Worm (Caenorhabditis elegans): Measurements from ENCODE around the gene F47B7.5.

F47B7.5 gene

DNA sequence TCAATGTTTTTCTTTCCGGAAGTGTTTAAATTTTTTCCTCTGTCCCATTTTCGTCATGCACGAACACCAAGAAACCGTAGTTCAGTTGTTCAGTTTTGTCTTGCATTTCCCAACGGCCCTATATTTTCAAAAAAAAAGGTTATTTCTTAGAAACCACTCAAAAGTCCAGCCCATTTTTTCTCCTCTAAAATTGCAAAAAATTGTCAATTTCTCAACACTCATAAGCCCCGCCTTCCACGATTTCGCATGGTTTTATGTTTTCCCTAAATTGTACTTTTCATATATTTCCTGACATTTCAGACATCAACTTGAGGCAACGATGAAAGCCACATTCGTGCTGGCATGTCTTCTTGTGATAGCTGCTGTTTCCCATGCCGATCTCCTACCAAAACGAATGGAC, 41.3 kb downstream of the F47B7.5 start, which contains the start of gene nlp-1:
nlp-1 (plus strand) TSS at position 301 of the 400 bp plus-strand sequence.
- TF ChIP-seq hlh-17 (GFP tag; optimal IDR thresholded peaks at IDR 0.05; ENCODE audit: borderline replicate concordance): no peak
- TF ChIP-seq aha-1 (tag; optimal IDR thresholded peaks at IDR 0.05): no peak
- TF ChIP-seq alr-1 (tag; optimal IDR thresholded peaks at IDR 0.05; ENCODE audit: borderline replicate concordance): no peak
- TF ChIP-seq pag-3 (tag; optimal IDR thresholded peaks at IDR 0.05; ENCODE audit: borderline replicate concordance, insufficient read depth): no peak
- TF ChIP-seq egl-27 (tag; optimal IDR thresholded peaks at IDR 0.05): no peak
- TF ChIP-seq nhr-237 (tag; optimal IDR thresholded peaks at IDR 0.05): no peak
- TF ChIP-seq unc-86 (tag; optimal IDR thresholded peaks at IDR 0.05): no peak
- TF ChIP-seq ceh-8 (GFP tag; optimal IDR thresholded peaks at IDR 0.05): no peak

DNA sequence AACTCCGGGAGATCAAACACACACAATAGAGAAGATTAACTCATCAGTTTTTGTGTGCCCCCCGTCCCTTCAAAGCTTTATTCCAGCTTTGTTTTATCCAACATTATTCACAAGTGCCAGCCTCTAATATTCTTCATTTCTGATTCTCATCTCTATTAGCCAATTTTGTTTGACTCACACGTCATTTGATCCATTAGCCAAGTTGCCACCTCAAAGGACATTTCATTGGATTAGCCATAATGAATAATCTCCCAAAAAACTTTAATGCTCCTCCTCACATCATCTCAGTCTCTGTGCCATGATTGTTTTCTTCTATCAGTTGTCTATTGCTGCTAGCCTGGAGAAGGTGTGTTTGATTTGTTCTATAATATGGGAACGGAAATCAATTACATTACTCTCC, 43.2 kb downstream of the F47B7.5 start:
- TF ChIP-seq ceh-8 (GFP tag; optimal IDR thresholded peaks at IDR 0.05) (peak; percentile 72), elt-2 (tag; optimal IDR thresholded peaks at IDR 0.05) (no peak), zag-1 (tag; optimal IDR thresholded peaks at IDR 0.05) (no peak), irx-1 (tag; optimal IDR thresholded peaks at IDR 0.05) (no peak), skn-1 (tag; optimal IDR thresholded peaks at IDR 0.05) (no peak), dsc-1 (tag; optimal IDR thresholded peaks at IDR 0.05) (peak; percentile 86), nhr-20 (tag; optimal IDR thresholded peaks at IDR 0.05) (no peak), nhr-85 (tag) (no peak), snu-23 (GFP tag; optimal IDR thresholded peaks at IDR 0.05) (no peak)
